Fruit fly (Drosophila melanogaster): Measurements from ENCODE around the gene ss.

Gene ss

dm6 chr3R:16394531-16394930 is 9.0 kb downstream of the ss start:
- no peak for TF ChIP-seq Dll (optimal IDR thresholded peaks at IDR 0.05)

dm6 chr3R:16389117-16389516 is 14.4 kb downstream of the ss start:
- TF ChIP-seq usp (GFP tag; optimal IDR thresholded peaks at IDR 0.05) (no peak), EcR (GFP tag; optimal IDR thresholded peaks at IDR 0.05) (no peak), CG8478 (optimal IDR thresholded peaks at IDR 0.05) (no peak), pan (optimal IDR thresholded peaks at IDR 0.05) (no peak), psq (optimal IDR thresholded peaks at IDR 0.05) (no peak), Dll (optimal IDR thresholded peaks at IDR 0.05) (no peak)

dm6 chr3R:16387039-16387438 is 16.5 kb downstream of the ss start:
- no peak for TF ChIP-seq pan (optimal IDR thresholded peaks at IDR 0.05)
- no peak for TF ChIP-seq CG8478 (optimal IDR thresholded peaks at IDR 0.05)
- no peak for TF ChIP-seq usp (GFP tag; optimal IDR thresholded peaks at IDR 0.05)
- TF ChIP-seq psq (optimal IDR thresholded peaks at IDR 0.05): no peak
- no peak for TF ChIP-seq Dll (optimal IDR thresholded peaks at IDR 0.05)
- no peak for TF ChIP-seq EcR (GFP tag; optimal IDR thresholded peaks at IDR 0.05)

DNA sequence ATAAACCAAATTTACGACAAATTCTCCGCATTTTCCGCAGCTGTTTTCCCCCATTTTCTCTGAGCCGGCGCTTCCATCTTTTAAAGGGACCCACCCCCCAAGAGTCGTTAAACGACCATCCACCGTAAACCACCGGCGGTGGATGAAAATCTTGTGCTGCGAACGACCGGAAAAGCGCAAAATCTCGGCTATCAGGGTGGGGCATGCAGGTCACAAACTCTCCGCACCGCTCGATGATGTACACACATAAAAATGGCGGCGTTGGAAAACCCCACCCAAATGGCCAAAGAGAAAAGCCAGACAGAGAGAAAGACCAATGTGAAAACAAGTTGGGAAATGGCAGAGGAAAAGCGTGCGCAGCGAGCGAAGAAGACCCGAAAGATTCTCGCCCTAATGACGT is 17.9 kb downstream of the ss start:
- TF ChIP-seq usp (GFP tag; optimal IDR thresholded peaks at IDR 0.05): no peak
- TF ChIP-seq pan (optimal IDR thresholded peaks at IDR 0.05): no peak
- no peak for TF ChIP-seq Dll (optimal IDR thresholded peaks at IDR 0.05)
- no peak for TF ChIP-seq EcR (GFP tag; optimal IDR thresholded peaks at IDR 0.05)
- TF ChIP-seq psq (optimal IDR thresholded peaks at IDR 0.05): no peak

DNA sequence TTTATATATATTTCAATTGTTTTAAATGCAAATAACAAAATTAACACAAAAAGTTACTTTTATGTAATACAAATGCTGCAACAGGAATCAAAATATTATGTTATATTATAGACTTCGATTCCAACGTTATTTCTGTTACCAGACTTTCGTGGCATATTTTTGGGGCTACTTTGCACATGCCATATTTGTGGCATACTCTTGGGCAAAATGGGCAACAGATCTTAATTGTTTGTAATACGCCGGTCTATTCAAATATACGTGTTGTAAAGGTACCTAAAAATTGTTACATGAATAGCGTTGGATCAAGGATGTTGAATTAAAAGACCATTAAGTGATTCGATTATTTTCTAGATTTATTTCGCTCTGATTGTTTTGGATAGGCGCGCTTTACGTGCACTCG is 29.4 kb downstream of the ss start:
- TF ChIP-seq EcR (GFP tag; optimal IDR thresholded peaks at IDR 0.05): no peak
- TF ChIP-seq pan (optimal IDR thresholded peaks at IDR 0.05): no peak
- no peak for TF ChIP-seq CG8478 (optimal IDR thresholded peaks at IDR 0.05)
- TF ChIP-seq psq (optimal IDR thresholded peaks at IDR 0.05): no peak
- no peak for TF ChIP-seq Dll (optimal IDR thresholded peaks at IDR 0.05)
- no peak for TF ChIP-seq usp (GFP tag; optimal IDR thresholded peaks at IDR 0.05)

DNA sequence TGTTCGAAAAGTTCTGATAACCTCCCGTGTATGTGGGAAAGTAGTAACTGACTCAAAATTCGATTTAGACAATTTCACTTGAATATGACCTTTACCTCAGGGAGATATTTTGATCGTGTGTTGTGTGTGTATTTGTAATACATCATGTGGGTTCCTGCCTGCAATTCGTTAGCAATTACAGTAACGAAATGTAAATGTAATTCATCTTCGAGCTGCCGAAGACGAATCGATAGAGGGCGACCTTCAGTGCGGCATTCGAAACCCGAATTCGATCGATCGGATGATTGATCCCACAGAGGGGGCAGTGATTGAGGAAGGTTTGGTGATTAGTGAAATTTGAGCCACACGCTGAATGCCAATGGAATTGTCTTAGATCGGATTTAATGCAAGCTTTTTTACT is 33.1 kb downstream of the ss start, which contains the start of gene CG10317:
Gene CG10317 (minus strand): TSS at position 101 of the 400 bp plus-strand sequence.
- no peak for TF ChIP-seq Dll (optimal IDR thresholded peaks at IDR 0.05)
- no peak for TF ChIP-seq pan (optimal IDR thresholded peaks at IDR 0.05)
- TF ChIP-seq EcR (GFP tag; optimal IDR thresholded peaks at IDR 0.05): no peak
- TF ChIP-seq CG8478 (optimal IDR thresholded peaks at IDR 0.05): no peak
- TF ChIP-seq usp (GFP tag; optimal IDR thresholded peaks at IDR 0.05): no peak
- TF ChIP-seq psq (optimal IDR thresholded peaks at IDR 0.05): no peak

- TF ChIP-seq EcR (GFP tag; optimal IDR thresholded peaks at IDR 0.05) (no peak), psq (optimal IDR thresholded peaks at IDR 0.05) (no peak), Dll (optimal IDR thresholded peaks at IDR 0.05) (no peak), CG8478 (optimal IDR thresholded peaks at IDR 0.05) (no peak), pan (optimal IDR thresholded peaks at IDR 0.05) (no peak), usp (GFP tag; optimal IDR thresholded peaks at IDR 0.05) (no peak)
Measured at dm6 chr3R:16368288-16368687, 35.2 kb downstream of the ss start, which contains the start of gene js. Gene js (minus strand): TSS chr3R:16368306.

dm6 chr3R:16360008-16360407 is 43.5 kb downstream of the ss start, which contains the start of gene CG42446:
Gene CG42446 (minus strand): TSS chr3R:16360108.
- TF ChIP-seq Dll (optimal IDR thresholded peaks at IDR 0.05) (no peak), usp (GFP tag; optimal IDR thresholded peaks at IDR 0.05) (no peak), CG8478 (optimal IDR thresholded peaks at IDR 0.05) (no peak), EcR (GFP tag; optimal IDR thresholded peaks at IDR 0.05) (no peak), pan (optimal IDR thresholded peaks at IDR 0.05) (no peak), psq (optimal IDR thresholded peaks at IDR 0.05) (no peak)

DNA sequence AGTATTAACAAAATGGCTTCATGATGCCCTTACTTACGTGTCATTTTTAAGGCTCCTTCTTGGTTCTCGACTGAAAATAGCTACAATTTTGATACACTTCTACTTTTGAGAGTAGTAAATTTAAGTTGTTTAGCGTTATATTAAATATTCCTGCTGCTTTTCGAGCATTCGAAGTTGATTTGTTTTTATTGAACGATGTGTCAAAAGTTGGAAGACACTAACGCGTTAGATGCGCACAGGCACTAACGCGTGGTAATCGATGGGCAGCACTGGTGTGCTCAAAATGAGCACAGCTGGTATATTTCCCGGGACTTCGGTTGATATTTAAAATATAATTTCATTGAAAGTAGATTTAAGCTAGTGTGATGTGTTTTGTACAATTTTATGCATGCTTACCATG is 44.4 kb downstream of the ss start, which contains the start of gene CG17931:
Gene CG17931 (minus strand): TSS at position 369 of the 400 bp plus-strand sequence.
- TF ChIP-seq pan (optimal IDR thresholded peaks at IDR 0.05): no peak
- TF ChIP-seq Dll (optimal IDR thresholded peaks at IDR 0.05): no peak
- no peak for TF ChIP-seq CG8478 (optimal IDR thresholded peaks at IDR 0.05)
- TF ChIP-seq psq (optimal IDR thresholded peaks at IDR 0.05): no peak
- no peak for TF ChIP-seq EcR (GFP tag; optimal IDR thresholded peaks at IDR 0.05)
- TF ChIP-seq usp (GFP tag; optimal IDR thresholded peaks at IDR 0.05): no peak

- no peak for TF ChIP-seq pan (optimal IDR thresholded peaks at IDR 0.05)
- TF ChIP-seq usp (GFP tag; optimal IDR thresholded peaks at IDR 0.05): no peak
- TF ChIP-seq Dll (optimal IDR thresholded peaks at IDR 0.05): no peak
- TF ChIP-seq CG8478 (optimal IDR thresholded peaks at IDR 0.05): no peak
- TF ChIP-seq EcR (GFP tag; optimal IDR thresholded peaks at IDR 0.05): no peak
- no peak for TF ChIP-seq psq (optimal IDR thresholded peaks at IDR 0.05)
Measured at dm6 chr3R:16356863-16357215, 46.7 kb downstream of the ss start, which contains the start of gene CG10311. Gene CG10311 (minus strand): TSS chr3R:16357015.

DNA sequence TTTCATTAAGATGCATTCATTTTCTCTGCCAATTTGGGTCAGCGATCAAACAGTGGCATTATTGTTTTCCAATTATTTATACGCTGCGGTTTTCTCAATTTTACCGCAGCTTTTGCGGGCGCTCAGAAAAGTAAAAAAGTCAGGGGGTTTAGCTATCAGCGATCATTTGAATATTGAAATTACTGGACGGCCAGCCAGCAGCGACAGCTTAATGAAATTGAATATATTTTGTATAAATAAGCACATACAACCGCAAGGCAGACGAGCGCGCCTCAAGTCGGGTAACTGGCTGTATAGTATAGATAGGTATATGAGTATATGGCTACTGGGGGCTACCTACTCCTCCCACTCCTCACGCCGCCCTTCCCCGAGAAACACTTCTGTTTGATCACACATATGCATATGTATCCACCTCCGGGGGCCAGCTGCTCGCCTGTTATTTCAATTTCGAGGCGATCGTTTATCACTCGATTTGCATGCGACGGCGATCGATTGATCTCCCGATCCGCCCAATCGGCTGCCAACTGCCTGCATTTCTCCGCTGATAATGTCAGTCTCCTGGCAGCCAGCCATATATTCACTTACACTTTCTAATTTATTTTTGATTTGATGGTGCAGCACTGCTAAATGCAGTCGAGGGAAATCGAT is 47.2 kb downstream of the ss start:
- TF ChIP-seq usp (GFP tag; optimal IDR thresholded peaks at IDR 0.05) (no peak), EcR (GFP tag; optimal IDR thresholded peaks at IDR 0.05) (no peak), pan (optimal IDR thresholded peaks at IDR 0.05) (no peak), psq (optimal IDR thresholded peaks at IDR 0.05) (no peak), CG8478 (optimal IDR thresholded peaks at IDR 0.05) (no peak), Dll (optimal IDR thresholded peaks at IDR 0.05) (no peak)

DNA sequence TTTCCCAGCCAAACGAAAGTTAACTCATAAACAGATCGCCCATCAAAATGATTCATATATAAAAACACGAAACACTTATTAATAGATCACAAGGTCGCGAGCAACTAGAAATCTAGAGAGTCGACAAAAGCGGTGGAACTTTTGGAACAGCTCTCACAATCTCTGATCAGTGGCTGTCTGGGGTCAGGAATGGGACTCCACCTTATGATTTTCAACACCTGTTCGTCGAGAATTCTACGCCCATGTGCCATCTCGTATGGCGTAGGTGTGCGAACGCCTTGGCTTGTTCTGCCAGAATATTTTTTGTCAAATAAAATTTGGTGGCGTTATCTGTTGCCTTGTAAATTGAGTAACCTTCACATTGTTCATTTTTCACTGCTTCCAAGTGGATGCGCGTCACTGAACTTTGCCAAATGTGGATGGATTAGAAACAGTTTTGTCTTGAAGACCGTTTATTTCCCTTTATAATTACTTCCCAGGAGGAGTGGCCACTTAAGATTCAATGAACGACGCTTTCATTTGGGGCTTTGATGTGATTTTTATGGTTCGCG is 48.0 kb downstream of the ss start:
- TF ChIP-seq EcR (GFP tag; optimal IDR thresholded peaks at IDR 0.05) (no peak), Dll (optimal IDR thresholded peaks at IDR 0.05) (no peak), psq (optimal IDR thresholded peaks at IDR 0.05) (no peak), usp (GFP tag; optimal IDR thresholded peaks at IDR 0.05) (no peak), pan (optimal IDR thresholded peaks at IDR 0.05) (no peak), CG8478 (optimal IDR thresholded peaks at IDR 0.05) (no peak)
